Fruit fly (Drosophila melanogaster): ENCODE measurements around the gene Spn28Da.

The Spn28Da gene

dm6 chr2L:7885952-7886351 lies 3.0 kb downstream of the Spn28Da start (continued):
- no peak for TF ChIP-seq gem (tag; optimal IDR thresholded peaks at IDR 0.05)
- TF ChIP-seq CG7987 (GFP tag; optimal IDR thresholded peaks at IDR 0.05), result no peak
- no peak for TF ChIP-seq danr (GFP tag; IDR thresholded peaks at IDR 0.05)
- TF ChIP-seq nerfin-1 (tag; optimal IDR thresholded peaks at IDR 0.05), result no peak
- TF ChIP-seq CG6791 (GFP tag; IDR thresholded peaks at IDR 0.05; ENCODE audit: partially characterized antibody), result peak; percentile 76
- peak; percentile 92 for TF ChIP-seq CG9437 (GFP tag; optimal IDR thresholded peaks at IDR 0.05)
- TF ChIP-seq CG2712 (tag; optimal IDR thresholded peaks at IDR 0.05), result no peak
- TF ChIP-seq bbx (GFP tag; IDR thresholded peaks at IDR 0.05; ENCODE audit: partially characterized antibody), result peak; percentile 80
- no peak for TF ChIP-seq CG4730 (GFP tag; IDR thresholded peaks at IDR 0.05)
- TF ChIP-seq tgo (GFP tag; IDR thresholded peaks at IDR 0.05), result no peak
- TF ChIP-seq ssp (GFP tag; IDR thresholded peaks at IDR 0.05), result no peak
- no peak for TF ChIP-seq Hand (GFP tag; optimal IDR thresholded peaks at IDR 0.05)
- TF ChIP-seq da (GFP tag; optimal IDR thresholded peaks at IDR 0.05), result no peak
- no peak for TF ChIP-seq CG4360 (GFP tag; IDR thresholded peaks at IDR 0.05)
- no peak for TF ChIP-seq CG6813 (GFP tag; optimal IDR thresholded peaks at IDR 0.05)
- peak; percentile 23 for TF ChIP-seq Sry-δ (GFP tag; optimal IDR thresholded peaks at IDR 0.05)
- TF ChIP-seq yki (optimal IDR thresholded peaks at IDR 0.05), result no peak
- TF ChIP-seq scrt (GFP tag; optimal IDR thresholded peaks at IDR 0.05), result no peak
- TF ChIP-seq CG6765 (GFP tag; optimal IDR thresholded peaks at IDR 0.05), result no peak
- peak; percentile 12 for TF ChIP-seq YL-1 (GFP tag; optimal IDR thresholded peaks at IDR 0.05)
- no peak for TF ChIP-seq Camta (GFP tag; optimal IDR thresholded peaks at IDR 0.05)
- no peak for TF ChIP-seq Ravus (GFP tag; IDR thresholded peaks at IDR 0.05)
- TF ChIP-seq CG11560 (tag; IDR thresholded peaks at IDR 0.05), result no peak
- TF ChIP-seq gsb-n (tag; optimal IDR thresholded peaks at IDR 0.05), result no peak
- no peak for TF ChIP-seq CG10979 (tag; optimal IDR thresholded peaks at IDR 0.05)
- no peak for TF ChIP-seq Usf (GFP tag; optimal IDR thresholded peaks at IDR 0.05)
- TF ChIP-seq vnd (GFP tag; IDR thresholded peaks at IDR 0.05; ENCODE audit: partially characterized antibody), result peak; percentile 65; the same call in 2 of the 3 replicates
- peak; percentile 72 for TF ChIP-seq Bgb (GFP tag; IDR thresholded peaks at IDR 0.05; ENCODE audit: partially characterized antibody)
- TF ChIP-seq CG18619 (GFP tag; optimal IDR thresholded peaks at IDR 0.05), result no peak
- no peak for TF ChIP-seq CG3726 (GFP tag; IDR thresholded peaks at IDR 0.05)
- peak; percentile 18 for TF ChIP-seq gfzf (GFP tag; optimal IDR thresholded peaks at IDR 0.05)
- TF ChIP-seq HmgD (GFP tag; optimal IDR thresholded peaks at IDR 0.05), result no peak
- peak; percentile 18 for TF ChIP-seq CG1603 (tag; optimal IDR thresholded peaks at IDR 0.05)
- no peak for TF ChIP-seq CG17186 (GFP tag; optimal IDR thresholded peaks at IDR 0.05)
- peak; percentile 26; the same call in 1 of the 2 replicates for TF ChIP-seq tna (GFP tag; IDR thresholded peaks at IDR 0.05; ENCODE audit: partially characterized antibody)
- peak; percentile 74 for TF ChIP-seq knrl (GFP tag; IDR thresholded peaks at IDR 0.05; ENCODE audit: partially characterized antibody)
- no peak for TF ChIP-seq nau (GFP tag; optimal IDR thresholded peaks at IDR 0.05)
- TF ChIP-seq CG10209 (GFP tag; optimal IDR thresholded peaks at IDR 0.05), result no peak
- TF ChIP-seq CG3995 (GFP tag; optimal IDR thresholded peaks at IDR 0.05), result peak; percentile 63
- TF ChIP-seq fru (optimal IDR thresholded peaks at IDR 0.05), result no peak
- no peak for TF ChIP-seq CG17385 (GFP tag; optimal IDR thresholded peaks at IDR 0.05)
- no peak for TF ChIP-seq Neu2 (GFP tag; optimal IDR thresholded peaks at IDR 0.05; ENCODE audit: borderline replicate concordance)
- no peak for TF ChIP-seq gt (GFP tag; IDR thresholded peaks at IDR 0.05)
- no peak for TF ChIP-seq CG10321 (GFP tag; IDR thresholded peaks at IDR 0.05)
- TF ChIP-seq seq (GFP tag; IDR thresholded peaks at IDR 0.05), result no peak
- 0 out of 3 replicates have a peak, but pooled peaks have one; percentile 38 for TF ChIP-seq mld (GFP tag; IDR thresholded peaks at IDR 0.05; ENCODE audit: partially characterized antibody)
- TF ChIP-seq luna (GFP tag; optimal IDR thresholded peaks at IDR 0.05), result no peak
- TF ChIP-seq cas (GFP tag; IDR thresholded peaks at IDR 0.05), result no peak
- TF ChIP-seq ash1 (GFP tag; optimal IDR thresholded peaks at IDR 0.05), result no peak
- TF ChIP-seq CG3065 (GFP tag; optimal IDR thresholded peaks at IDR 0.05), result no peak
- TF ChIP-seq CG7839 (tag; optimal IDR thresholded peaks at IDR 0.05), result no peak

Measured in whole organism, embryonic.